Worm (Caenorhabditis elegans): ENCODE data around the gene C11H1.7.

C11H1.7 gene

DNA sequence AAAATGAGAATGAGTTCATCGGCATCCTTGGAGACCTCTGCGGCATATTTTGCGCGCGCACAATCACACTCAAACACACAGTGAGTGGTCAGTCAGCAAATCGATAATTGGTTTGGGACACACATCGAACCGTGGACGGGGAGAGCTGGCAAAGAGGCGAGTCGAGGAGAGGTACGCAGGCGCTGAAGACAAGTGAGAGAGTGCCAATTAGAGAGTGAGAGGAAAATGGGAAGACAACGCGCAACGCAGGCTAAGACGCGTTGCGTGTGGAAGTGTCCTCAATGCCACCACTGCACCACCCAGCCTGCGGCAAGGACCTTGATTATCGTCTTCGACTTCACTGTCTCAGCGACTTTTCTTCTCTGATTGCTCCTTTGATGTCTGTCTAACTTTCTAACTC, 30.0 kb upstream of the C11H1.7 start (continued):
- TF ChIP-seq zip-8 (tag; optimal IDR thresholded peaks at IDR 0.05) = no peak
- TF ChIP-seq sptf-1 (tag; optimal IDR thresholded peaks at IDR 0.05) = peak; percentile 22
- TF ChIP-seq tbx-8 (GFP tag; optimal IDR thresholded peaks at IDR 0.05) = no peak
- TF ChIP-seq sem-2 (GFP tag; optimal IDR thresholded peaks at IDR 0.05) = no peak
- peak; percentile 67 for TF ChIP-seq drap-1 (GFP tag; optimal IDR thresholded peaks at IDR 0.05)
- TF ChIP-seq mab-5 (tag; optimal IDR thresholded peaks at IDR 0.05) = no peak
- no peak for TF ChIP-seq ceh-83 (GFP tag; optimal IDR thresholded peaks at IDR 0.05)
- TF ChIP-seq pha-4 (tag; optimal IDR thresholded peaks at IDR 0.05) = peak; percentile 37
- peak; percentile 81 for TF ChIP-seq mls-2 (tag; optimal IDR thresholded peaks at IDR 0.05)

DNA sequence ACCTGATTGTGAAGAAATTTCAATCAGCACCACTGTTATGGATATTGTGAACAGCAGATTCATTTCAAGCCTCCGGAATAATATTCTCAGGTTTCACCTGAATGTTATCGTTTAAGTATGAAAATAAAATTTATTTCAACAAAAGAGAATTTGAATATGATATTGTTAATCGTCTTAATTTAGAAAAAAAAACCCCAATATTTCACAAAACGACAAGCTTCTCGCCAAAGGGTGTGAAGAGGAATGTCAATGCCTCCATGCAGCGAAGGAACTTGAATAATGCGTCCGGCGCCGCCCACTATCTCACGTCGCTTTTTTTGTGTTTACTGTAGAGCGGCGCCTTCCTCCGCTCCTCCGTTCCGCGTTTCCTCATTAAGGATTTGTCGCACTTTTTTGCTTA, 24.1 kb upstream of the C11H1.7 start, which contains the start of gene C11H1.5:
C11H1.5 (minus strand) TSS at position 101 of the 400 bp plus-strand sequence.
- TF ChIP-seq mls-2 (tag; optimal IDR thresholded peaks at IDR 0.05) (no peak), nhr-2 (tag; optimal IDR thresholded peaks at IDR 0.05) (no peak), lin-32 (GFP tag; optimal IDR thresholded peaks at IDR 0.05) (no peak), drap-1 (GFP tag; optimal IDR thresholded peaks at IDR 0.05) (no peak), cnd-1 (tag; optimal IDR thresholded peaks at IDR 0.05) (no peak), elt-1 (tag; optimal IDR thresholded peaks at IDR 0.05; ENCODE audit: borderline replicate concordance, insufficient read depth) (no peak), nhr-12 (tag; optimal IDR thresholded peaks at IDR 0.05) (no peak), snpc-4 (tag; optimal IDR thresholded peaks at IDR 0.05) (no peak), nhr-237 (tag; optimal IDR thresholded peaks at IDR 0.05) (no peak), mep-1 (tag; optimal IDR thresholded peaks at IDR 0.05) (no peak), ceh-39 (tag; optimal IDR thresholded peaks at IDR 0.05) (no peak), ceh-43 (GFP tag; optimal IDR thresholded peaks at IDR 0.05) (no peak), lsy-2 (tag; optimal IDR thresholded peaks at IDR 0.05) (no peak)

DNA sequence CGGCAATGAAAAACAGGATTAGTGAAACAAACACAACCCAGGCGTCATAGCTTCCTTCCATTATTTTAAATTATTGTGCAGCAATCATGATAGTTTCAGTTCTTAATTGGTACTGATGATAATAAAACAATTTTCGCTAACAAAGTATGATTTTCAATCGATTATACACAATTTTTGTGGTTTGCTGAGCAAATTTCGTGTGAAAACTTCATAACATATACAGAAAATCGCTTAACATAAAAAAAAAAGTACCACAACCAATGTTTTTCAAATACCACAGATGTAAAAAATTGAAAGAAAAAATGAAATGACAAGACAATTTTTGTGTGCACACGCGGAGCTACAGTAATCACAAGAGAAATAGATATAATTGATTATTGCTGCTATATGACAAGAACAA, 19.5 kb upstream of the C11H1.7 start, which contains the start of gene gphr-2:
gphr-2 (minus strand) TSS at position 101 of the 400 bp plus-strand sequence.
- TF ChIP-seq mls-2 (tag; optimal IDR thresholded peaks at IDR 0.05) = no peak
- TF ChIP-seq ceh-43 (GFP tag; optimal IDR thresholded peaks at IDR 0.05) = no peak
- TF ChIP-seq blmp-1 (tag; optimal IDR thresholded peaks at IDR 0.05) = no peak
- TF ChIP-seq lsy-2 (tag; optimal IDR thresholded peaks at IDR 0.05) = no peak
- no peak for TF ChIP-seq flh-1 (GFP tag; optimal IDR thresholded peaks at IDR 0.05)
- TF ChIP-seq snpc-4 (tag; optimal IDR thresholded peaks at IDR 0.05) = no peak
- no peak for TF ChIP-seq unc-39 (tag; optimal IDR thresholded peaks at IDR 0.05)

DNA sequence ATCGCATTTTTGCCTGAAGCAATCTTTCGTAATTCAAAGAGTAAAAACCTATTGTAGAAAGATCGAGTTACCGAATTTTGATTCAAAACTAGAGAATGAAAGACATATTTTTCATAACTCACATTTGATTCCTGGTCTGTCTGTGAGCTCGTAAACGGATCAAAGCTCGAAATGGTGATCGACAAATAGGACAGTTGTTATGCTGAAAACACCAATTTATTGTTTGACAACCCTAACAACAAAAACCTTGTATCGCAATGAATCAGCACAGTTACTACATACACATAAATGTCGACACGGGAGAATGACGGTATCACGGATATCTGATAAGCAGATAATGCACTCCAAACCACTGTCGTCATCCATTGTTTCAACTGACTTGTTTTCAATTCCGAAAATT, 17.6 kb upstream of the C11H1.7 start:
- no peak for TF ChIP-seq zip-8 (tag; optimal IDR thresholded peaks at IDR 0.05)
- no peak for TF ChIP-seq M03D4.4 (tag; optimal IDR thresholded peaks at IDR 0.05)
- no peak for TF ChIP-seq snpc-4 (tag; optimal IDR thresholded peaks at IDR 0.05)
- no peak for TF ChIP-seq hlh-1 (tag; optimal IDR thresholded peaks at IDR 0.05)
- no peak for TF ChIP-seq ceh-83 (GFP tag; optimal IDR thresholded peaks at IDR 0.05)
- no peak for TF ChIP-seq nhr-12 (tag; optimal IDR thresholded peaks at IDR 0.05)
- no peak for TF ChIP-seq flh-1 (GFP tag; optimal IDR thresholded peaks at IDR 0.05)
- TF ChIP-seq unc-62 (GFP tag; optimal IDR thresholded peaks at IDR 0.05) = no peak
- TF ChIP-seq lsy-2 (tag; optimal IDR thresholded peaks at IDR 0.05) = no peak
- TF ChIP-seq nhr-76 (tag; optimal IDR thresholded peaks at IDR 0.05) = no peak
- no peak for TF ChIP-seq sptf-1 (tag; optimal IDR thresholded peaks at IDR 0.05)
- no peak for TF ChIP-seq pha-4 (tag; optimal IDR thresholded peaks at IDR 0.05)
- no peak for TF ChIP-seq lin-13 (tag; optimal IDR thresholded peaks at IDR 0.05)
- TF ChIP-seq mls-2 (tag; optimal IDR thresholded peaks at IDR 0.05) = no peak
- no peak for TF ChIP-seq tbx-8 (GFP tag; optimal IDR thresholded peaks at IDR 0.05)
- no peak for TF ChIP-seq lin-32 (GFP tag; optimal IDR thresholded peaks at IDR 0.05)
- no peak for TF ChIP-seq ceh-39 (tag; optimal IDR thresholded peaks at IDR 0.05)
- no peak for TF ChIP-seq bed-3 (GFP tag; optimal IDR thresholded peaks at IDR 0.05)
- no peak for TF ChIP-seq drap-1 (GFP tag; optimal IDR thresholded peaks at IDR 0.05)

DNA sequence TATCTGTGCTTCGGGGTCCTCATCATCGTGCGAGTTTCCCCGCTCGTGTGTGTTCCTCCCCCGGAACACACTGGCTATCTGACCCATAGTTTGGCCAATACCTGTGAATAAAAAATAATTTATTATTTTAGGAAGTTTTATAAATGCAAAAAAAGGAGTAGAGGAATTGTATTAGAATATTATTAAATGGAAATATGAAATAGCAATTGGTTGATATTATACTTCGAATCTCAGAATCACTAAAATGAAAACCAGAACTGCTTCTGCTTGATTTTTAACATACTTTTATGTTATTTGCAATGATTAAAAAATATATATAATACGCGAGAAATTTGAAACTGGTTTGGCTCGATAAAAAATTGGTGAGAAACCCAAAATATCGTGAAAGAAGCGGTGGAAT, 15.6 kb upstream of the C11H1.7 start, which contains the start of gene mgrn-1:
mgrn-1 (minus strand) TSS at position 101 of the 400 bp plus-strand sequence.
- no peak for TF ChIP-seq ces-1 (GFP tag; optimal IDR thresholded peaks at IDR 0.05)
- TF ChIP-seq pha-4 (tag; optimal IDR thresholded peaks at IDR 0.05) = no peak
- no peak for TF ChIP-seq elt-1 (tag; optimal IDR thresholded peaks at IDR 0.05; ENCODE audit: borderline replicate concordance, insufficient read depth)
- TF ChIP-seq lin-13 (tag; optimal IDR thresholded peaks at IDR 0.05) = no peak
- TF ChIP-seq elt-3 (tag; optimal IDR thresholded peaks at IDR 0.05) = no peak
- no peak for TF ChIP-seq hlh-1 (tag; optimal IDR thresholded peaks at IDR 0.05)
- TF ChIP-seq nhr-2 (tag; optimal IDR thresholded peaks at IDR 0.05) = no peak
- TF ChIP-seq bed-3 (GFP tag; optimal IDR thresholded peaks at IDR 0.05) = no peak
- no peak for TF ChIP-seq cnd-1 (tag; optimal IDR thresholded peaks at IDR 0.05)
- TF ChIP-seq ceh-39 (tag; optimal IDR thresholded peaks at IDR 0.05) = no peak
- no peak for TF ChIP-seq mls-2 (tag; optimal IDR thresholded peaks at IDR 0.05)
- no peak for TF ChIP-seq ceh-83 (GFP tag; optimal IDR thresholded peaks at IDR 0.05)
- TF ChIP-seq blmp-1 (tag; optimal IDR thresholded peaks at IDR 0.05) = no peak
- TF ChIP-seq drap-1 (GFP tag; optimal IDR thresholded peaks at IDR 0.05) = no peak
- TF ChIP-seq mab-5 (tag; optimal IDR thresholded peaks at IDR 0.05) = no peak

Data from whole organism, mixed stage, embryonic.